Worm (Caenorhabditis elegans) whole organism, L3 larva: ENCODE measurements around the gene B0334.13.

Source experiments
- ama-1 ChIP-seq: fragments of 150-350 bp; optimal IDR thresholded peaks from 2 replicates; lab custom pipeline; 2018
- ceh-28 ChIP-seq: fragments of 150-350 bp; optimal IDR thresholded peaks from 2 replicates; lab custom pipeline; 2014; ENCODE audit warnings: missing biosample characterization, missing genetic modification reagents, missing genetic modification characterization
- sea-2 ChIP-seq: fragments of 150-350 bp; sonication (generic microtip); optimal IDR thresholded peaks from 4 replicates; lab custom pipeline; 2014; ENCODE audit warnings: missing biosample characterization, missing genetic modification reagents, missing genetic modification characterization
- unc-62 ChIP-seq: fragments of 150-350 bp; sonication (generic microtip); optimal IDR thresholded peaks from 4 replicates; lab custom pipeline; 2014; ENCODE audit warnings: missing biosample characterization, missing genetic modification reagents, missing genetic modification characterization
- zag-1 ChIP-seq: fragments of 150-350 bp; optimal IDR thresholded peaks from 2 replicates; lab custom pipeline; 2014; ENCODE audit warnings: missing biosample characterization, missing genetic modification characterization

DNA sequence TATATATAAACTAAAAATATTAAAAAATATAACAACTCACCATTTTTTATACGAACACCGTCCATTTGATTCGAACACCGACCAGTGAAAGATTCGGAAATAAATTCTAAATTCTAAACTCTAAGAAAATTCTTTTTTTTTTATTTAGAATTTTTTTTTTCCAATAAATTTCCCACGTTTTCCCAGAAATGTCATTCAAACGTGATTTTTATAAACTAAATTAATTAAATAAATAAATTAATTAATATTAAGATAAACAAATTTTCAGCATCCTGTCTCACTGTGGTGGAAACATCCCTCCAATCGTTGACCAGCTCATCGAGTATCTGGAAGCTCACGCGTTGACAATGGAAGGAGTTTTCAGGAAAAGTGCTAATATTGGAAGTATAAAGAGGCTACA is 20.6 kb upstream of the B0334.13 start, which contains the start of gene klp-17:
- TF ChIP-seq sea-2 (no peak), zag-1 (tag; lab: Kevin White, UChicago) (no peak), ama-1 (no peak), unc-62 (no peak), ceh-28 (tag; lab: Kevin White, UChicago) (no peak)
